Fruit fly (Drosophila melanogaster): Measurements from ENCODE around the gene ProRS-m.

Gene ProRS-m

dm6 chr3L:2608825-2609224 lies 42.8 kb downstream of the ProRS-m start:
- no peak for TF ChIP-seq CG8478 (optimal IDR thresholded peaks at IDR 0.05)
- TF ChIP-seq CTCF (optimal IDR thresholded peaks at IDR 0.05): no peak

Data from S2 (cell line).